In genomic region chrX:3297444-3298300, dm6 we compare ENCODE assay signal across 2 fruit fly cellular contexts.
TF ChIP-seq lines count a peak whose summit lies in the region.

No protein-coding gene starts in this region.

TF ChIP-seq in whole organism, embryonic, 481 proteins besides CTCF, POLR2A, EP300 and RAD21 (continued from another document and continues in another):
- TF ChIP-seq chif (GFP tag; optimal IDR thresholded peaks at IDR 0.05; lab: Kevin White, UChicago): no peak
- TF ChIP-seq ewg (GFP tag; optimal IDR thresholded peaks at IDR 0.05; lab: Kevin White, UChicago): no peak
- no peak for TF ChIP-seq CG2678 (tag; optimal IDR thresholded peaks at IDR 0.05; lab: Kevin White, UChicago)
- TF ChIP-seq E2f1 (GFP tag; IDR thresholded peaks at IDR 0.05; lab: Robert Waterston, UW): no peak
- no peak for TF ChIP-seq CG17912 (GFP tag; optimal IDR thresholded peaks at IDR 0.05; lab: Kevin White, UChicago)
- no peak for TF ChIP-seq CG5180 (GFP tag; optimal IDR thresholded peaks at IDR 0.05; lab: Kevin White, UChicago)
- no peak for TF ChIP-seq Eip74EF (GFP tag; optimal IDR thresholded peaks at IDR 0.05; lab: Kevin White, UChicago)
- TF ChIP-seq CG7271 (tag; optimal IDR thresholded peaks at IDR 0.05; lab: Kevin White, UChicago): no peak
- TF ChIP-seq H2.0 (GFP tag; IDR thresholded peaks at IDR 0.05; lab: Robert Waterston, UW): no peak
- peak; percentile 30; the same call in 1 of the 2 replicates for TF ChIP-seq wor (GFP tag; IDR thresholded peaks at IDR 0.05; lab: Robert Waterston, UW)
- TF ChIP-seq lab (GFP tag; optimal IDR thresholded peaks at IDR 0.05; lab: Kevin White, UChicago): peak; percentile 37
- no peak for TF ChIP-seq CG8089 (GFP tag; optimal IDR thresholded peaks at IDR 0.05; lab: Kevin White, UChicago)
- TF ChIP-seq CG8359 (GFP tag; optimal IDR thresholded peaks at IDR 0.05; lab: Kevin White, UChicago; ENCODE audit: borderline replicate concordance): no peak
- no peak for TF ChIP-seq fd64A (GFP tag; optimal IDR thresholded peaks at IDR 0.05; lab: Kevin White, UChicago)
- no peak for TF ChIP-seq CG11723 (GFP tag; optimal IDR thresholded peaks at IDR 0.05; lab: Kevin White, UChicago)
- TF ChIP-seq ara (GFP tag; IDR thresholded peaks at IDR 0.05; lab: Robert Waterston, UW): no peak
- no peak for TF ChIP-seq h (optimal IDR thresholded peaks at IDR 0.05; lab: Kevin White, UChicago)
- no peak for TF ChIP-seq CG13296 (GFP tag; optimal IDR thresholded peaks at IDR 0.05; lab: Kevin White, UChicago)
- TF ChIP-seq CG13775 (GFP tag; optimal IDR thresholded peaks at IDR 0.05; lab: Kevin White, UChicago): no peak
- TF ChIP-seq BEAF-32 (GFP tag; optimal IDR thresholded peaks at IDR 0.05; lab: Kevin White, UChicago): no peak
- peak; percentile 41 for TF ChIP-seq CG4424 (GFP tag; optimal IDR thresholded peaks at IDR 0.05; lab: Kevin White, UChicago)
- no peak for TF ChIP-seq emc (GFP tag; optimal IDR thresholded peaks at IDR 0.05; lab: Kevin White, UChicago)
- TF ChIP-seq CG10565 (GFP tag; optimal IDR thresholded peaks at IDR 0.05; lab: Kevin White, UChicago): no peak
- TF ChIP-seq otp (GFP tag; IDR thresholded peaks at IDR 0.05; lab: Robert Waterston, UW): no peak
- no peak for TF ChIP-seq shn (GFP tag; optimal IDR thresholded peaks at IDR 0.05; lab: Kevin White, UChicago)
- TF ChIP-seq CG3726 (GFP tag; IDR thresholded peaks at IDR 0.05; lab: Robert Waterston, UW): no peak
- no peak for TF ChIP-seq gsb-n (tag; optimal IDR thresholded peaks at IDR 0.05; lab: Kevin White, UChicago)
- no peak for TF ChIP-seq CG33213 (GFP tag; optimal IDR thresholded peaks at IDR 0.05; lab: Kevin White, UChicago)
- no peak for TF ChIP-seq sens-2 (GFP tag; IDR thresholded peaks at IDR 0.05; lab: Robert Waterston, UW)
- no peak for TF ChIP-seq CG8281 (tag; optimal IDR thresholded peaks at IDR 0.05; lab: Kevin White, UChicago)
- TF ChIP-seq CG2712 (tag; optimal IDR thresholded peaks at IDR 0.05; lab: Kevin White, UChicago): no peak
- TF ChIP-seq CG12155 (GFP tag; optimal IDR thresholded peaks at IDR 0.05; lab: Kevin White, UChicago): no peak
- no peak for TF ChIP-seq unpg (GFP tag; optimal IDR thresholded peaks at IDR 0.05; lab: Kevin White, UChicago)
- TF ChIP-seq CG2202 (tag; optimal IDR thresholded peaks at IDR 0.05; lab: Kevin White, UChicago): no peak
- no peak for TF ChIP-seq Nf-YC (tag; optimal IDR thresholded peaks at IDR 0.05; lab: Kevin White, UChicago)
- peak; percentile 23 for TF ChIP-seq Meics (GFP tag; optimal IDR thresholded peaks at IDR 0.05; lab: Kevin White, UChicago)
- no peak for TF ChIP-seq ems (GFP tag; optimal IDR thresholded peaks at IDR 0.05; lab: Kevin White, UChicago)
- no peak for TF ChIP-seq salm (tag; optimal IDR thresholded peaks at IDR 0.05; lab: Kevin White, UChicago)
- TF ChIP-seq CG32532 (GFP tag; IDR thresholded peaks at IDR 0.05; lab: Robert Waterston, UW): no peak
- TF ChIP-seq Dref (GFP tag; IDR thresholded peaks at IDR 0.05; lab: Robert Waterston, UW): no peak
- TF ChIP-seq Ets97D (GFP tag; optimal IDR thresholded peaks at IDR 0.05; lab: Kevin White, UChicago): no peak
- no peak for TF ChIP-seq CG10979 (tag; optimal IDR thresholded peaks at IDR 0.05; lab: Kevin White, UChicago)
- TF ChIP-seq CG17361 (GFP tag; IDR thresholded peaks at IDR 0.05; lab: Robert Waterston, UW): no peak
- TF ChIP-seq HmgD (GFP tag; optimal IDR thresholded peaks at IDR 0.05; lab: Kevin White, UChicago): no peak
- TF ChIP-seq hb (GFP tag; IDR thresholded peaks at IDR 0.05; lab: Robert Waterston, UW; ENCODE audit: partially characterized antibody): no peak
- TF ChIP-seq Xbp1 (GFP tag; optimal IDR thresholded peaks at IDR 0.05; lab: Kevin White, UChicago): no peak
- no peak for TF ChIP-seq pb (GFP tag; optimal IDR thresholded peaks at IDR 0.05; lab: Kevin White, UChicago)
- no peak for TF ChIP-seq wek (GFP tag; optimal IDR thresholded peaks at IDR 0.05; lab: Kevin White, UChicago)
- TF ChIP-seq Spps (tag; optimal IDR thresholded peaks at IDR 0.05; lab: Kevin White, UChicago): no peak
- no peak for TF ChIP-seq psq (GFP tag; optimal IDR thresholded peaks at IDR 0.05; lab: Kevin White, UChicago)
- no peak for TF ChIP-seq CG2889 (GFP tag; IDR thresholded peaks at IDR 0.05; lab: Robert Waterston, UW)
- TF ChIP-seq Mrtf (GFP tag; IDR thresholded peaks at IDR 0.05; lab: Robert Waterston, UW): no peak
- no peak for TF ChIP-seq CG18599 (GFP tag; optimal IDR thresholded peaks at IDR 0.05; lab: Kevin White, UChicago)
- no peak for TF ChIP-seq yki (optimal IDR thresholded peaks at IDR 0.05; lab: Kevin White, UChicago)
- TF ChIP-seq Dip2 (GFP tag; IDR thresholded peaks at IDR 0.05; lab: Robert Waterston, UW): no peak
- no peak for TF ChIP-seq Hsf (GFP tag; optimal IDR thresholded peaks at IDR 0.05; lab: Kevin White, UChicago)
- TF ChIP-seq gem (tag; optimal IDR thresholded peaks at IDR 0.05; lab: Kevin White, UChicago): peak; percentile 40
- no peak for TF ChIP-seq CG8944 (GFP tag; optimal IDR thresholded peaks at IDR 0.05; lab: Kevin White, UChicago)
- no peak for TF ChIP-seq Fer2 (tag; optimal IDR thresholded peaks at IDR 0.05; lab: Kevin White, UChicago)
- TF ChIP-seq CG10654 (GFP tag; optimal IDR thresholded peaks at IDR 0.05; lab: Kevin White, UChicago): no peak
- TF ChIP-seq esg (GFP tag; conservative IDR thresholded peaks at IDR 0.05; lab: Robert Waterston, UW): no peak
- TF ChIP-seq Adf1 (GFP tag; IDR thresholded peaks at IDR 0.05; lab: Robert Waterston, UW): no peak
- no peak for TF ChIP-seq CG30431 (GFP tag; optimal IDR thresholded peaks at IDR 0.05; lab: Kevin White, UChicago)
- TF ChIP-seq CG7745 (tag; optimal IDR thresholded peaks at IDR 0.05; lab: Kevin White, UChicago): no peak
- no peak for TF ChIP-seq ken (GFP tag; IDR thresholded peaks at IDR 0.05; lab: Robert Waterston, UW)
- no peak for TF ChIP-seq peb (GFP tag; IDR thresholded peaks at IDR 0.05; lab: Robert Waterston, UW)
- TF ChIP-seq zf30C (GFP tag; optimal IDR thresholded peaks at IDR 0.05; lab: Kevin White, UChicago): no peak
- no peak for TF ChIP-seq CG10274 (GFP tag; optimal IDR thresholded peaks at IDR 0.05; lab: Kevin White, UChicago)
- TF ChIP-seq Tbp (GFP tag; optimal IDR thresholded peaks at IDR 0.05; lab: Kevin White, UChicago): no peak
- no peak for TF ChIP-seq zen (tag; optimal IDR thresholded peaks at IDR 0.05; lab: Kevin White, UChicago)
- no peak for TF ChIP-seq CG10431 (GFP tag; optimal IDR thresholded peaks at IDR 0.05; lab: Kevin White, UChicago)

TF ChIP-seq in whole organism, prepupa, 60 proteins besides CTCF, POLR2A, EP300 and RAD21 (continued from another document):
- TF ChIP-seq CG8319 (GFP tag; optimal IDR thresholded peaks at IDR 0.05; lab: Kevin White, UChicago) (no peak), eg (GFP tag; IDR thresholded peaks at IDR 0.05; lab: Robert Waterston, UW) (peak; percentile 24; the same call in 1 of the 3 replicates), Ets96B (tag; optimal IDR thresholded peaks at IDR 0.05; lab: Kevin White, UChicago) (no peak), svp (GFP tag; lab: Kevin White, UChicago) (no peak), dsx (GFP tag; optimal IDR thresholded peaks at IDR 0.05; lab: Kevin White, UChicago; ENCODE audit: poor library complexity, severe bottlenecking) (no peak), pdm3 (GFP tag; optimal IDR thresholded peaks at IDR 0.05; lab: Kevin White, UChicago) (peak; percentile 26), Sox15 (GFP tag; optimal IDR thresholded peaks at IDR 0.05; lab: Kevin White, UChicago) (no peak)
